Worm (Caenorhabditis elegans) whole organism, young adult: ENCODE results near the gene acl-12.

Experiments used
- F10E7.11 ChIP-seq: sonication (generic microtip); optimal IDR thresholded peaks from 2 replicates; lab custom pipeline; 2017; ENCODE audit warnings: mild to moderate bottlenecking, missing genetic modification characterization, moderate library complexity, missing compliant biosample characterization
- F23B12.7 ChIP-seq: sonication (generic microtip); optimal IDR thresholded peaks from 2 replicates; lab custom pipeline; 2017; ENCODE audit warnings: missing genetic modification characterization, mild to moderate bottlenecking, missing compliant biosample characterization, antibody characterized with exemption, moderate library complexity; ENCODE audit not compliant: insufficient read depth
- F33H1.4 ChIP-seq: fragments of 200-800 bp; sonication (Bioruptor generic); IDR thresholded peaks from 2 replicates; pipeline ENCODE4 v1.3.6; 2022; ENCODE audit warnings: missing genetic modification reagents, missing genetic modification characterization, missing compliant biosample characterization
- F49E8.2 ChIP-seq: sonication (generic microtip); optimal IDR thresholded peaks from 3 replicates; lab custom pipeline; 2017; ENCODE audit warnings: missing genetic modification characterization, mild to moderate bottlenecking, missing compliant biosample characterization, antibody characterized with exemption, moderate library complexity; ENCODE audit not compliant: insufficient read depth
- F52B5.7 ChIP-seq: sonication (generic microtip); optimal IDR thresholded peaks from 2 replicates; lab custom pipeline; 2016; ENCODE audit warnings: mild to moderate bottlenecking, missing genetic modification characterization, missing compliant biosample characterization
- F57A8.1 ChIP-seq: fragments of 200-800 bp; sonication (Bioruptor generic); optimal IDR thresholded peaks from 2 replicates; lab custom pipeline; 2018; ENCODE audit warnings: mild to moderate bottlenecking, missing genetic modification characterization, moderate library complexity, missing compliant biosample characterization
- Y56A3A.18 ChIP-seq: fragments of 200-800 bp; sonication (Bioruptor generic); IDR thresholded peaks from 2 replicates; pipeline ENCODE4 v1.3.6; 2022; ENCODE audit warnings: missing genetic modification reagents, missing genetic modification characterization, missing compliant biosample characterization
- Y79H2A.3 ChIP-seq: fragments of 200-800 bp; sonication (Bioruptor generic); conservative IDR thresholded peaks from 2 replicates; pipeline ENCODE4 v1.3.6; 2022; ENCODE audit warnings: missing genetic modification reagents, missing genetic modification characterization, missing compliant biosample characterization
- akir-1 ChIP-seq: fragments of 200-800 bp; sonication (Bioruptor generic); optimal IDR thresholded peaks from 2 replicates; lab custom pipeline; 2018; ENCODE audit warnings: mild to moderate bottlenecking, missing genetic modification characterization, moderate library complexity, missing compliant biosample characterization
- ama-1 ChIP-seq, 3 experiments: fragments of 150-350 bp in 1 of 3; sonication (generic microtip) in 2 of 3; optimal IDR thresholded peaks; 2 replicates each; lab custom pipeline; 2014 to 2018; ENCODE audit warnings: missing biosample characterization in 2 of 3, missing genetic modification characterization in 2 of 3, missing genetic modification reagents in 2 of 3
- aptf-2 ChIP-seq: fragments of 200-800 bp; sonication (Bioruptor generic); conservative IDR thresholded peaks from 2 replicates; pipeline ENCODE4 v1.3.6; 2022; ENCODE audit warnings: missing genetic modification reagents, missing genetic modification characterization, missing compliant biosample characterization
- attf-3 ChIP-seq: fragments of 200-800 bp; sonication (Bioruptor generic); conservative IDR thresholded peaks from 2 replicates; pipeline ENCODE4 v1.3.6; 2022; ENCODE audit warnings: missing genetic modification reagents, missing genetic modification characterization, missing compliant biosample characterization
- attf-6 ChIP-seq: fragments of 200-800 bp; sonication (Bioruptor generic); IDR thresholded peaks from 2 replicates; pipeline ENCODE4 v1.3.6; 2022; ENCODE audit warnings: missing genetic modification reagents, missing genetic modification characterization, missing compliant biosample characterization
- ceh-40 ChIP-seq: fragments of 200-800 bp; sonication (Bioruptor generic); IDR thresholded peaks from 2 replicates; pipeline ENCODE4 v1.3.6; 2022; ENCODE audit warnings: missing genetic modification characterization, missing compliant biosample characterization
- ceh-58 ChIP-seq: fragments of 200-800 bp; sonication (Bioruptor generic); IDR thresholded peaks from 2 replicates; pipeline ENCODE4 v1.3.6; 2022; ENCODE audit warnings: missing genetic modification characterization, missing compliant biosample characterization
- ceh-79 ChIP-seq: sonication (generic microtip); optimal IDR thresholded peaks from 2 replicates; lab custom pipeline; 2017; ENCODE audit warnings: mild to moderate bottlenecking, missing genetic modification characterization, missing compliant biosample characterization
- dpff-1 ChIP-seq: sonication (generic microtip); optimal IDR thresholded peaks from 2 replicates; lab custom pipeline; 2017; ENCODE audit warnings: mild to moderate bottlenecking, missing genetic modification characterization, missing compliant biosample characterization
- egl-18 ChIP-seq: fragments of 200-800 bp; sonication (Bioruptor generic); IDR thresholded peaks from 2 replicates; pipeline ENCODE4 v1.3.6; 2022; ENCODE audit warnings: missing genetic modification reagents, missing genetic modification characterization, missing compliant biosample characterization
- egrh-3 ChIP-seq: fragments of 200-800 bp; sonication (Bioruptor generic); IDR thresholded peaks from 2 replicates; pipeline ENCODE4 v1.3.6; 2022; ENCODE audit warnings: missing genetic modification reagents, missing genetic modification characterization, missing compliant biosample characterization
- ekl-4 ChIP-seq: fragments of 200-800 bp; sonication (Bioruptor generic); IDR thresholded peaks from 2 replicates; pipeline ENCODE4 v1.3.6; 2022; ENCODE audit warnings: missing genetic modification reagents, missing genetic modification characterization, missing compliant biosample characterization
- gei-17 ChIP-seq: fragments of 200-800 bp; sonication (Bioruptor generic); optimal IDR thresholded peaks from 2 replicates; lab custom pipeline; 2018; ENCODE audit warnings: mild to moderate bottlenecking, missing genetic modification characterization, missing compliant biosample characterization
- hlh-12 ChIP-seq: sonication (generic microtip); optimal IDR thresholded peaks from 2 replicates; lab custom pipeline; 2016; ENCODE audit warnings: missing genetic modification characterization, missing compliant biosample characterization
- hsf-1 ChIP-seq: fragments of 200-800 bp; sonication (Bioruptor generic); IDR thresholded peaks from 2 replicates; pipeline ENCODE4 v1.3.6; 2022; ENCODE audit warnings: missing genetic modification reagents, missing genetic modification characterization, missing compliant biosample characterization
- lin-35 ChIP-seq, 3 experiments: fragments of 150-350 bp in 2 of 3; sonication (generic microtip) in 1 of 3; optimal IDR thresholded peaks; 2 replicates each; lab custom pipeline; 2014 to 2018; ENCODE audit warnings: missing biosample characterization in 3 of 3, missing genetic modification characterization in 3 of 3, missing genetic modification reagents in 3 of 3
- lin-54 ChIP-seq: fragments of 200-800 bp; sonication (Bioruptor generic); optimal IDR thresholded peaks from 2 replicates; lab custom pipeline; 2018; ENCODE audit warnings: mild to moderate bottlenecking, missing genetic modification characterization, missing compliant biosample characterization
- lir-1 ChIP-seq: fragments of 200-800 bp; sonication (Bioruptor generic); conservative IDR thresholded peaks from 2 replicates; pipeline ENCODE4 v1.3.6; 2022; ENCODE audit warnings: missing genetic modification reagents, missing genetic modification characterization, missing compliant biosample characterization
- lsl-1 ChIP-seq: fragments of 200-800 bp; sonication (Bioruptor generic); optimal IDR thresholded peaks from 2 replicates; lab custom pipeline; 2018; ENCODE audit warnings: mild to moderate bottlenecking, missing genetic modification characterization, moderate library complexity, missing compliant biosample characterization
- mel-28 ChIP-seq: sonication (generic microtip); optimal IDR thresholded peaks from 2 replicates; lab custom pipeline; 2016; ENCODE audit warnings: borderline replicate concordance, mild to moderate bottlenecking, missing genetic modification characterization, missing compliant biosample characterization
- nhr-80 ChIP-seq: sonication (generic microtip); optimal IDR thresholded peaks from 2 replicates; lab custom pipeline; 2016; ENCODE audit warnings: missing genetic modification characterization, missing compliant biosample characterization
- pbrm-1 ChIP-seq: fragments of 200-800 bp; sonication (Bioruptor generic); IDR thresholded peaks from 2 replicates; pipeline ENCODE4 v1.3.6; 2022; ENCODE audit warnings: missing genetic modification reagents, missing genetic modification characterization, missing compliant biosample characterization
- rpc-1 ChIP-seq, 2 experiments: fragments of 150-350 bp in 1 of 2; sonication (generic microtip) in 1 of 2; optimal IDR thresholded peaks; 2 replicates each; lab custom pipeline; 2014 to 2018; ENCODE audit warnings: missing biosample characterization in 1 of 2, missing genetic modification characterization in 1 of 2, missing genetic modification reagents in 1 of 2, missing genotype in 1 of 2
- sea-2 ChIP-seq: fragments of 200-800 bp; sonication (Bioruptor generic); IDR thresholded peaks from 2 replicates; pipeline ENCODE4 v1.3.6; 2022; ENCODE audit warnings: missing genetic modification characterization, missing compliant biosample characterization
- snpc-1.1 ChIP-seq: sonication (generic microtip); optimal IDR thresholded peaks from 2 replicates; lab custom pipeline; 2017; ENCODE audit warnings: missing genetic modification characterization, mild to moderate bottlenecking, missing compliant biosample characterization, antibody characterized with exemption, moderate library complexity, missing genotype, missing genetic modification reagents; ENCODE audit not compliant: insufficient read depth
- somi-1 ChIP-seq: fragments of 200-800 bp; sonication (Bioruptor generic); optimal IDR thresholded peaks from 2 replicates; lab custom pipeline; 2018; ENCODE audit warnings: mild to moderate bottlenecking, missing genetic modification characterization, missing compliant biosample characterization
- sptf-2 ChIP-seq: fragments of 200-800 bp; sonication (Bioruptor generic); optimal IDR thresholded peaks from 2 replicates; lab custom pipeline; 2018; ENCODE audit warnings: mild to moderate bottlenecking, missing genetic modification characterization, missing compliant biosample characterization
- tlf-1 ChIP-seq: fragments of 200-800 bp; sonication (Bioruptor generic); optimal IDR thresholded peaks from 2 replicates; lab custom pipeline; 2018; ENCODE audit warnings: mild to moderate bottlenecking, missing genetic modification characterization, missing compliant biosample characterization
- xnd-1 ChIP-seq: sonication (generic microtip); optimal IDR thresholded peaks from 2 replicates; lab custom pipeline; 2016; ENCODE audit warnings: missing genotype, missing genetic modification reagents, missing genetic modification characterization, missing compliant biosample characterization
- zim-3 ChIP-seq: sonication (generic microtip); optimal IDR thresholded peaks from 2 replicates; lab custom pipeline; 2017; ENCODE audit warnings: mild to moderate bottlenecking, missing genetic modification characterization, moderate library complexity, missing compliant biosample characterization
- ztf-18 ChIP-seq: sonication (generic microtip); optimal IDR thresholded peaks from 2 replicates; lab custom pipeline; 2016; ENCODE audit warnings: missing genotype, mild to moderate bottlenecking, missing genetic modification characterization, missing compliant biosample characterization
- ztf-26 ChIP-seq: sonication (generic microtip); optimal IDR thresholded peaks from 2 replicates; lab custom pipeline; 2017; ENCODE audit warnings: missing genetic modification characterization, missing compliant biosample characterization
- ztf-6 ChIP-seq: fragments of 200-800 bp; sonication (Bioruptor generic); IDR thresholded peaks from 2 replicates; pipeline ENCODE4 v1.3.6; 2022; ENCODE audit warnings: missing genetic modification reagents, missing genetic modification characterization, missing compliant biosample characterization

The acl-12 gene

DNA sequence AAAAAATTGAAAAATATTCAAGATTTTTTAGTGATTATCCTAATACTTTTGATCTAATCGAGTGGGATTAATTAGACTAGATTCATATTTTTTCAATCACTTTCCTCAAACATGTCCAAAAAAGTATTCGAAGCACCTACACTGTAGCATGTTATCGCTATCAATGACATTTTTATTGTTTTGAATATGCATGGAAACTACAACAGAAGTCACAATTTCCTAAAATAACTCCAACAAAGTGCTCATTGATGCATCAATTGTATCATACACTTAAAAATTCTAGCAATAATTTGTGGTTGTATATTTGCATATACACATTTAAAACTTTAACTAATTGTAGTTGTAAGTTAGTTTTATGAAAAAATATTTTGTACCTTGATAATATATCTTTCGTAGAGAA is 2.3 kb downstream of the acl-12 start:
- TF ChIP-seq egrh-3 (GFP tag; lab: Robert Waterston, UW) = no peak
- no peak for TF ChIP-seq snpc-1.1
- TF ChIP-seq F49E8.2 (tag; lab: Kevin White, UChicago) = no peak
- no peak for TF ChIP-seq mel-28 (tag; lab: Kevin White, UChicago)
- TF ChIP-seq sea-2 (GFP tag; lab: Robert Waterston, UW) = no peak
- no peak for TF ChIP-seq ama-1 (optimal IDR thresholded peaks at IDR 0.05; lab: Kevin White, UChicago)
- TF ChIP-seq ama-1 (GFP tag; optimal IDR thresholded peaks at IDR 0.05; lab: Kevin White, UChicago) = no peak
- TF ChIP-seq hsf-1 (GFP tag; lab: Robert Waterston, UW) = no peak
- TF ChIP-seq attf-3 (GFP tag; lab: Robert Waterston, UW) = no peak
- no peak for TF ChIP-seq hlh-12 (tag; lab: Kevin White, UChicago)
- TF ChIP-seq Y56A3A.18 (GFP tag; lab: Robert Waterston, UW) = no peak
- TF ChIP-seq egl-18 (GFP tag; lab: Robert Waterston, UW) = no peak
- TF ChIP-seq F57A8.1 (GFP tag; lab: Kevin White, UChicago) = no peak
- no peak for TF ChIP-seq akir-1 (GFP tag; lab: Kevin White, UChicago)
- TF ChIP-seq zim-3 (tag; lab: Kevin White, UChicago) = no peak
- no peak for TF ChIP-seq ceh-79 (tag; lab: Kevin White, UChicago)
- TF ChIP-seq xnd-1 (tag; lab: Kevin White, UChicago) = no peak
- TF ChIP-seq rpc-1 (optimal IDR thresholded peaks at IDR 0.05; lab: Kevin White, UChicago) = no peak
- no peak for TF ChIP-seq rpc-1 (tag; optimal IDR thresholded peaks at IDR 0.05; lab: Kevin White, UChicago)
- TF ChIP-seq aptf-2 (GFP tag; lab: Robert Waterston, UW) = no peak
- TF ChIP-seq F10E7.11 = no peak

DNA sequence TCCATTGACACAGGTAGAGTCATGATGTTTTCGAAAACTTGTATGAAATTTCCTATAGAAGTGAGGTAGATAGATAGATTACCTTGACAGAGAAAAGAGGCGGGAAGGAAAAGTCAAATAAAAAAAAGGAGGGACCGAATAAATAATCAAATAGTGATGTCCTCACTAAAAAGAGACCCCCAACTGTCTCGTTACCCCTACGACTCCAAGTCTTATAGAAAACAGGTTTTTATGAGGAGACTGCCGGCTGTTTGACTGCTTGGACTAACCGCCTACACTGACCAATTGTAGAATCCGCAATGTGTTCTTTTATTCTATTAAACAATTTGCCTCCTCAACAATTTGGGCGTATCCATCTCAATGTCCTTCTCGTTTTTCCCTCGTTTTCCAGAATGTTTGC is 4.4 kb downstream of the acl-12 start, which contains the start of gene C01C10.2:
Gene C01C10.2, minus strand, starts transcription at position 170 of the 400 bp plus-strand sequence.
- TF ChIP-seq lir-1 (GFP tag; lab: Robert Waterston, UW) (no peak), F33H1.4 (GFP tag; lab: Robert Waterston, UW) (no peak), lin-54 (GFP tag; lab: Kevin White, UChicago) (no peak), F52B5.7 (no peak)

DNA sequence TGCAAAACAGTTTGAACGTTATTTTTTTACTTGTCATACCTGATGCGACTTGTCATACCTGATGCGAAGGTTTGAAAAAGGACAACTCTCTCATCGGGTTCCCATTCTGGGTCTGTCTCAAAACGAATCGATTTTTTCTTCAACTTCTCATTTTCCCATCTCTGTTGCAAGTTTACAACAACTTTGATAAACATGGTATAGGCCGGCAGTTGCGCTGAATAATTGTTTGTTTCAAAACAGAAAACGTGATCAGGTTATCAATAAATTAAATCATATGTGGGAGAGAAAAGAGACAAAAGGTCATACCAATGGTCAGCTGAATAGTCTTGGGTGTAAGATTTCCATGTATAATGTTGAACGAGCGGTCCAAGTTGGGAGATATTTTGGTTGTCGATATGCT is 5.5 kb downstream of the acl-12 start:
- TF ChIP-seq pbrm-1 (no peak), ztf-26 (tag; lab: Kevin White, UChicago) (peak; percentile 15)
- TF ChIP-seq, all 124 proteins: peak for 1

- no peak for TF ChIP-seq lir-1 (GFP tag; lab: Robert Waterston, UW)
- no peak for TF ChIP-seq F57A8.1 (GFP tag; lab: Kevin White, UChicago)
- TF ChIP-seq ekl-4 (GFP tag; lab: Robert Waterston, UW) = no peak
- no peak for TF ChIP-seq attf-6 (GFP tag; lab: Robert Waterston, UW)
- no peak for TF ChIP-seq gei-17 (GFP tag; lab: Kevin White, UChicago)
- TF ChIP-seq tlf-1 (GFP tag; lab: Kevin White, UChicago) = no peak
- no peak for TF ChIP-seq sptf-2 (GFP tag; lab: Kevin White, UChicago)
Measured at ce11 chrX:7433269-7433668, 9.1 kb downstream of the acl-12 start, which contains the start of gene clc-5. Gene clc-5 (plus strand): TSS chrX:7433569.

ce11 chrX:7431165-7431564 is 11.2 kb downstream of the acl-12 start, which contains the start of gene clc-2:
Gene clc-2 (plus strand): TSS chrX:7431465.
- TF ChIP-seq Y79H2A.3 (GFP tag; lab: Robert Waterston, UW) (no peak), ceh-58 (GFP tag; lab: Robert Waterston, UW) (no peak), ztf-6 (no peak), somi-1 (GFP tag; lab: Kevin White, UChicago) (no peak), F23B12.7 (no peak), nhr-80 (tag; lab: Kevin White, UChicago) (no peak), lin-35 (GFP tag; optimal IDR thresholded peaks at IDR 0.05; lab: Kevin White, UChicago) (no peak), ztf-18 (no peak), ceh-40 (GFP tag; lab: Robert Waterston, UW) (no peak), lir-1 (GFP tag; lab: Robert Waterston, UW) (no peak), lsl-1 (GFP tag; lab: Kevin White, UChicago) (no peak), dpff-1 (no peak)
- TF ChIP-seq, all 124 proteins: peak for 0
